Fruit fly (Drosophila melanogaster) whole organism, embryonic: ENCODE measurements around the gene Syx5.
A peak's percentile ranks its signal among the peaks of the same experiment; 100 is the strongest.

Source experiments
- B-H1 ChIP-seq: fragments of 200-800 bp; sonication (Bioruptor generic); IDR thresholded peaks from 3 replicates; pipeline ENCODE4 v1.3.6; 2022; ENCODE audit warnings: missing biosample characterization, missing genetic modification characterization
- B-H2 ChIP-seq: fragments of 200-800 bp; sonication (Bioruptor generic); optimal IDR thresholded peaks from 2 replicates; lab custom pipeline; 2018; ENCODE audit warnings: missing biosample characterization, mild to moderate bottlenecking, missing genetic modification characterization
- CG10267 ChIP-seq: fragments of 200-800 bp; sonication (Bioruptor generic); optimal IDR thresholded peaks from 2 replicates; lab custom pipeline; 2018; ENCODE audit warnings: missing biosample characterization, mild to moderate bottlenecking, missing genetic modification characterization, moderate library complexity
- CG11085 ChIP-seq: fragments of 200-800 bp; sonication (Bioruptor generic); IDR thresholded peaks from 2 replicates; pipeline ENCODE4 v1.3.6; 2022; ENCODE audit warnings: missing biosample characterization, missing genetic modification characterization
- CG11504 ChIP-seq: fragments of 200-800 bp; sonication (Bioruptor generic); optimal IDR thresholded peaks from 3 replicates; lab custom pipeline; 2019; ENCODE audit warnings: missing biosample characterization, mild to moderate bottlenecking, missing genetic modification characterization, moderate library complexity
- CG11723 ChIP-seq: fragments of 200-800 bp; sonication (Bioruptor generic); optimal IDR thresholded peaks from 2 replicates; lab custom pipeline; 2017; ENCODE audit warnings: missing biosample characterization, mild to moderate bottlenecking, missing genetic modification characterization
- CG17328 ChIP-seq: fragments of 200-800 bp; sonication (Bioruptor generic); IDR thresholded peaks from 2 replicates; pipeline ENCODE4 v1.3.6; 2022; ENCODE audit warnings: missing biosample characterization, missing genetic modification characterization
- CG1832 ChIP-seq: fragments of 200-800 bp; sonication (Bioruptor generic); optimal IDR thresholded peaks from 2 replicates; lab custom pipeline; 2017; ENCODE audit warnings: missing biosample characterization, mild to moderate bottlenecking, missing genetic modification characterization, inconsistent platforms
- CG2199 ChIP-seq: fragments of 200-800 bp; sonication (Bioruptor generic); IDR thresholded peaks from 3 replicates; pipeline ENCODE4 v1.3.6; 2022; ENCODE audit warnings: missing biosample characterization, missing genetic modification characterization
- CG4854 ChIP-seq: fragments of 200-800 bp; sonication (Bioruptor generic); optimal IDR thresholded peaks from 2 replicates; lab custom pipeline; 2016; ENCODE audit warnings: missing biosample characterization, missing genetic modification characterization, inconsistent platforms
- CG5180 ChIP-seq: fragments of 200-800 bp; sonication (Bioruptor generic); optimal IDR thresholded peaks from 3 replicates; lab custom pipeline; 2017; ENCODE audit warnings: missing biosample characterization, missing genetic modification characterization, mild to moderate bottlenecking, moderate library complexity, missing genetic modification reagents
- CG6813 ChIP-seq: fragments of 200-800 bp; sonication (Bioruptor generic); optimal IDR thresholded peaks from 2 replicates; lab custom pipeline; 2017; ENCODE audit warnings: missing biosample characterization, missing genetic modification characterization, mild to moderate bottlenecking, moderate library complexity, missing genetic modification reagents
- CG7556 ChIP-seq: fragments of 200-800 bp; sonication (Bioruptor generic); optimal IDR thresholded peaks from 2 replicates; lab custom pipeline; 2017; ENCODE audit warnings: missing biosample characterization, mild to moderate bottlenecking, missing genetic modification characterization
- CG7786 ChIP-seq: fragments of 200-800 bp; sonication (Bioruptor generic); optimal IDR thresholded peaks from 2 replicates; lab custom pipeline; 2016; ENCODE audit warnings: missing biosample characterization, missing genetic modification characterization
- CG7987 ChIP-seq: fragments of 200-800 bp; sonication (Bioruptor generic); optimal IDR thresholded peaks from 2 replicates; lab custom pipeline; 2018; ENCODE audit warnings: missing biosample characterization, mild to moderate bottlenecking, missing genetic modification characterization, moderate library complexity
- CG8089 ChIP-seq: fragments of 200-800 bp; sonication (Bioruptor generic); optimal IDR thresholded peaks from 3 replicates; lab custom pipeline; 2016; ENCODE audit warnings: missing biosample characterization, missing genetic modification characterization
- Chrac-16 ChIP-seq: fragments of 200-800 bp; sonication (Bioruptor generic); optimal IDR thresholded peaks from 3 replicates; lab custom pipeline; 2016; ENCODE audit warnings: missing biosample characterization, missing genetic modification characterization
- Drgx ChIP-seq: fragments of 200-800 bp; sonication (Bioruptor generic); IDR thresholded peaks from 2 replicates; pipeline ENCODE4 v1.3.6; 2022; ENCODE audit warnings: missing biosample characterization, missing genetic modification characterization
- HHEX ChIP-seq: fragments of 200-800 bp; sonication (Bioruptor generic); optimal IDR thresholded peaks from 3 replicates; lab custom pipeline; 2017; ENCODE audit warnings: missing biosample characterization, mild to moderate bottlenecking, missing genetic modification characterization, missing genetic modification reagents
- Hand ChIP-seq: fragments of 200-800 bp; sonication (Bioruptor generic); optimal IDR thresholded peaks from 2 replicates; lab custom pipeline; 2017; ENCODE audit warnings: mild to moderate bottlenecking, missing biosample characterization, missing genetic modification reagents, missing genetic modification characterization
- Kr ChIP-seq: fragments of 200-800 bp; sonication (Bioruptor generic); optimal IDR thresholded peaks from 2 replicates; lab custom pipeline; 2017; ENCODE audit warnings: missing biosample characterization, mild to moderate bottlenecking, missing genetic modification characterization
- Med ChIP-seq: fragments of 200-800 bp; sonication (Bioruptor generic); peaks from one replicate; lab custom pipeline; 2016; ENCODE audit warnings: missing biosample characterization, missing genetic modification characterization, mild to moderate bottlenecking, inconsistent platforms, moderate library complexity
- NC2β ChIP-seq: fragments of 200-800 bp; sonication (Bioruptor generic); optimal IDR thresholded peaks from 2 replicates; lab custom pipeline; 2016; ENCODE audit warnings: missing biosample characterization, missing genetic modification characterization
- NK7.1 ChIP-seq: fragments of 200-800 bp; sonication (Bioruptor generic); optimal IDR thresholded peaks from 3 replicates; lab custom pipeline; 2016; ENCODE audit warnings: missing biosample characterization, missing genetic modification characterization
- Ssrp ChIP-seq: fragments of 200-800 bp; sonication (Bioruptor generic); optimal IDR thresholded peaks from 2 replicates; lab custom pipeline; 2018; ENCODE audit warnings: missing biosample characterization, mild to moderate bottlenecking, missing genetic modification characterization, moderate library complexity
- ato ChIP-seq: fragments of 200-800 bp; sonication (Bioruptor generic); IDR thresholded peaks from 2 replicates; pipeline ENCODE4 v1.3.6; 2022; ENCODE audit warnings: missing biosample characterization, missing genetic modification characterization; ENCODE audit not compliant: partially characterized antibody
- bsh ChIP-seq, 2 experiments: fragments of 200-800 bp; sonication (Bioruptor generic); optimal IDR thresholded peaks; 2 replicates each; lab custom pipeline; 2017 to 2018; ENCODE audit warnings: mild to moderate bottlenecking in 2 of 2, missing biosample characterization in 2 of 2, missing genetic modification characterization in 2 of 2, moderate library complexity in 1 of 2
- chm ChIP-seq: fragments of 200-800 bp; sonication (Bioruptor generic); IDR thresholded peaks from 2 replicates; pipeline ENCODE4 v1.3.6; 2022; ENCODE audit warnings: missing biosample characterization, missing genetic modification characterization
- crp ChIP-seq, 2 experiments: fragments of 200-800 bp; sonication (Bioruptor generic); optimal IDR thresholded peaks; 2 replicates in 1 of 2; 3 replicates in 1 of 2; lab custom pipeline; 2017; ENCODE audit warnings: missing biosample characterization in 2 of 2, missing genetic modification characterization in 2 of 2, mild to moderate bottlenecking in 1 of 2, moderate library complexity in 1 of 2
- esg ChIP-seq: fragments of 200-800 bp; sonication (Bioruptor generic); conservative IDR thresholded peaks from 2 replicates; pipeline ENCODE4 v1.3.6; 2022; ENCODE audit warnings: missing biosample characterization, missing genetic modification characterization
- eve ChIP-seq, 2 experiments: fragments of >200 bp; optimal IDR thresholded peaks; 2 replicates each; lab custom pipeline; 2017; ENCODE audit warnings: missing biosample characterization in 2 of 2, missing genetic modification characterization in 2 of 2
- gfzf ChIP-seq: fragments of 200-800 bp; sonication (Bioruptor generic); optimal IDR thresholded peaks from 2 replicates; lab custom pipeline; 2016; ENCODE audit warnings: missing biosample characterization, mild to moderate bottlenecking, missing genetic modification characterization, moderate library complexity
- hb ChIP-seq: fragments of 200-800 bp; sonication (Bioruptor generic); IDR thresholded peaks from 3 replicates; pipeline ENCODE4 v1.3.6; 2022; ENCODE audit warnings: missing biosample characterization, missing genetic modification characterization; ENCODE audit not compliant: partially characterized antibody
- hkb ChIP-seq, 2 experiments: fragments of 200-800 bp in 1 of 2; fragments of >200 bp in 1 of 2; sonication (Bioruptor generic) in 1 of 2; IDR thresholded peaks in 1 of 2; optimal IDR thresholded peaks in 1 of 2; 2 replicates each; pipeline versions ENCODE4 v1.3.6 to Lab custom; 2017 to 2022; ENCODE audit warnings: missing biosample characterization in 1 of 2, missing genetic modification characterization in 1 of 2
- ind ChIP-seq: fragments of 200-800 bp; sonication (Bioruptor generic); optimal IDR thresholded peaks from 3 replicates; lab custom pipeline; 2016; ENCODE audit warnings: missing biosample characterization, missing genetic modification characterization
- lab ChIP-seq: fragments of 200-800 bp; sonication (Bioruptor generic); optimal IDR thresholded peaks from 3 replicates; lab custom pipeline; 2017; ENCODE audit warnings: missing biosample characterization, missing genetic modification characterization, mild to moderate bottlenecking, moderate library complexity, missing genetic modification reagents
- nau ChIP-seq: fragments of 200-800 bp; sonication (Bioruptor generic); optimal IDR thresholded peaks from 3 replicates; lab custom pipeline; 2017; ENCODE audit warnings: missing biosample characterization, mild to moderate bottlenecking, missing genetic modification characterization, missing genetic modification reagents
- phol ChIP-seq: fragments of 200-800 bp; sonication (Bioruptor generic); optimal IDR thresholded peaks from 3 replicates; lab custom pipeline; 2018; ENCODE audit warnings: missing biosample characterization, mild to moderate bottlenecking, missing genetic modification characterization, moderate library complexity
- sd ChIP-seq: fragments of 200-800 bp; sonication (Bioruptor generic); optimal IDR thresholded peaks from 3 replicates; lab custom pipeline; 2018; ENCODE audit warnings: missing biosample characterization, mild to moderate bottlenecking, missing genetic modification characterization, moderate library complexity
- sens-2 ChIP-seq: fragments of 200-800 bp; sonication (Bioruptor generic); IDR thresholded peaks from 2 replicates; pipeline ENCODE4 v1.3.6; 2022; ENCODE audit warnings: missing biosample characterization, missing genetic modification characterization
- sima ChIP-seq: fragments of 200-800 bp; sonication (Bioruptor generic); optimal IDR thresholded peaks from 2 replicates; lab custom pipeline; 2016; ENCODE audit warnings: missing biosample characterization, missing genetic modification characterization
- sr ChIP-seq: fragments of 200-800 bp; sonication (Bioruptor generic); IDR thresholded peaks from 3 replicates; pipeline ENCODE4 v1.3.6; 2022; ENCODE audit warnings: missing biosample characterization, missing genetic modification characterization
- tio ChIP-seq: fragments of 200-800 bp; sonication (Bioruptor generic); optimal IDR thresholded peaks from 2 replicates; lab custom pipeline; 2017; ENCODE audit warnings: missing biosample characterization, missing genetic modification characterization, inconsistent platforms
- toy ChIP-seq: fragments of 200-800 bp; sonication (Bioruptor generic); IDR thresholded peaks from 2 replicates; pipeline ENCODE4 v1.3.6; 2022; ENCODE audit warnings: missing biosample characterization, missing genetic modification characterization
- trh ChIP-seq: fragments of 200-800 bp; sonication (Bioruptor generic); optimal IDR thresholded peaks from 2 replicates; lab custom pipeline; 2016; ENCODE audit warnings: missing biosample characterization, missing genetic modification characterization
- tup ChIP-seq: fragments of 200-800 bp; sonication (Bioruptor generic); optimal IDR thresholded peaks from 2 replicates; lab custom pipeline; 2016; ENCODE audit warnings: missing biosample characterization, mild to moderate bottlenecking, missing genetic modification characterization, moderate library complexity
- unc-4 ChIP-seq: fragments of 200-800 bp; sonication (Bioruptor generic); IDR thresholded peaks from 2 replicates; pipeline ENCODE4 v1.3.6; 2022; ENCODE audit warnings: missing biosample characterization, missing genetic modification characterization; ENCODE audit not compliant: partially characterized antibody
- zf30C ChIP-seq: fragments of 200-800 bp; sonication (Bioruptor generic); optimal IDR thresholded peaks from 3 replicates; lab custom pipeline; 2018; ENCODE audit warnings: missing biosample characterization, mild to moderate bottlenecking, missing genetic modification characterization

Gene Syx5

DNA sequence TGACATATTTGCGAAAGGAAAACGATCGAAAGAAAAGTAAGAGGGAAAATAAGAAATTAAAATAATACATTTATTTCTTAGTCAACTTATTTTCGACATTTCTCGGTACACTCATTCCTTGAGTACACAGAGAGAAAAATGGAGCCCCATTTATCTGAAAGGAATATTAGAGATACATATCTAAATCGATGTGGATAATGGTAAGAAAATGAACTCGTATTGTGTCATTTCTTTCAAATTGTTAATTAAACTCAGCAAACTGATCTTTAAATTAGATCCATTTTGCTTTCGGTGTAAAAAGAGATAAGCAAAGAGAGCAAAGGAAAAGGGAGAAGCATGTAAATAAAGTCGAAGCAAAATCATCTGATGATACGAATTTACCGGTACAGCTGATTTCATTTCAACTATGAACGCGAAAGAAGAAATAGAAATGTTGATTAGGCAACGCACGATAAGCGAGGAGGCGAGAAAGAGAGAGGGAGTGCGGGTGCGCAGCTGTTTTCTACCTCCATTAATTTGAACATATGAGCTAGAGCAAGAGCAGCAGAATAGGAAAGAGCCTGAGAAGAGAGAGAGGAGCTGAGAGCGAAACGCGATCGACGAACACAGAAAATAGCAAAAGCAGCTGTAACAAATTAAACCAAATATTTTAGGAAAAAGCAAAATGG lies 21.3 kb upstream of the Syx5 start (continued):
- TF ChIP-seq gfzf (GFP tag; lab: Kevin White, UChicago) (no peak), CG4854 (peak; percentile 82), chm (GFP tag; lab: Robert Waterston, UW) (no peak), tio (GFP tag; lab: Kevin White, UChicago) (peak; percentile 81), CG5180 (GFP tag; lab: Kevin White, UChicago) (peak; percentile 48), CG2199 (GFP tag; lab: Robert Waterston, UW) (no peak), trh (GFP tag; lab: Kevin White, UChicago) (peak; percentile 74), CG6813 (GFP tag; lab: Kevin White, UChicago) (peak; percentile 80), sd (tag; lab: Kevin White, UChicago) (peak; percentile 73), phol (tag; lab: Kevin White, UChicago) (peak; percentile 92), CG7987 (GFP tag; lab: Kevin White, UChicago) (peak; percentile 77), hkb (optimal IDR thresholded peaks at IDR 0.05; lab: Kevin White, UChicago) (no peak), hkb (GFP tag; IDR thresholded peaks at IDR 0.05; lab: Robert Waterston, UW) (no peak), B-H1 (no peak), Drgx (no peak), NC2β (peak; percentile 85), HHEX (peak; percentile 87), Hand (GFP tag; lab: Kevin White, UChicago) (peak; percentile 76), NK7.1 (GFP tag; lab: Kevin White, UChicago) (peak; percentile 50), ind (GFP tag; lab: Kevin White, UChicago) (peak; percentile 89), Med (GFP tag; lab: Kevin White, UChicago) (peak; percentile 98), CG11723 (peak; percentile 53), CG11504 (peak; percentile 88), sima (GFP tag; lab: Kevin White, UChicago) (peak; percentile 60), tup (GFP tag; lab: Kevin White, UChicago) (peak; percentile 51), hb (GFP tag; lab: Robert Waterston, UW) (no peak), sr (GFP tag; lab: Robert Waterston, UW) (no peak), Kr (GFP tag; lab: Kevin White, UChicago) (peak; percentile 15), bsh (GFP tag; optimal IDR thresholded peaks at IDR 0.05; lab: Kevin White, UChicago) (peak; percentile 2 to 92), CG8089 (GFP tag; lab: Kevin White, UChicago) (peak; percentile 78), CG17328 (GFP tag; lab: Robert Waterston, UW) (no peak), esg (GFP tag; lab: Robert Waterston, UW) (no peak), toy (GFP tag; lab: Robert Waterston, UW) (no peak), eve (GFP tag; optimal IDR thresholded peaks at IDR 0.05; lab: Kevin White, UChicago) (peak in 1 of 2 experiments; percentile 23), zf30C (GFP tag; lab: Kevin White, UChicago) (peak; percentile 84), Chrac-16 (GFP tag; lab: Kevin White, UChicago) (peak; percentile 84), CG7556 (GFP tag; lab: Kevin White, UChicago) (no peak), crp (GFP tag; optimal IDR thresholded peaks at IDR 0.05; lab: Kevin White, UChicago) (peak; percentile 65 to 92), CG11085 (GFP tag; lab: Robert Waterston, UW) (no peak), Ssrp (tag; lab: Kevin White, UChicago) (peak; percentile 91), CG10267 (tag; lab: Kevin White, UChicago) (peak; percentile 79), nau (GFP tag; lab: Kevin White, UChicago) (no peak), ato (GFP tag; lab: Robert Waterston, UW) (no peak), CG1832 (GFP tag; lab: Kevin White, UChicago) (peak; percentile 66), sens-2 (GFP tag; lab: Robert Waterston, UW) (no peak), B-H2 (GFP tag; lab: Kevin White, UChicago) (peak; percentile 13), CG7786 (GFP tag; lab: Kevin White, UChicago) (peak; percentile 93), lab (GFP tag; lab: Kevin White, UChicago) (peak; percentile 91), unc-4 (GFP tag; lab: Robert Waterston, UW) (no peak)
